Fruit fly (Drosophila melanogaster): Measurements from ENCODE around the gene exex.

exex gene

dm6 chr3L:7914969-7915596 lies 32.9 kb upstream of the exex start, which contains the start of gene Tmem43 (continued):
- TF ChIP-seq Dek (tag; optimal IDR thresholded peaks at IDR 0.05) (no peak), CG11695 (GFP tag; IDR thresholded peaks at IDR 0.05) (no peak), shn (GFP tag; optimal IDR thresholded peaks at IDR 0.05) (no peak), CG10431 (GFP tag; optimal IDR thresholded peaks at IDR 0.05) (no peak), Vsx1 (GFP tag; optimal IDR thresholded peaks at IDR 0.05) (no peak), caup (GFP tag; optimal IDR thresholded peaks at IDR 0.05; ENCODE audit: severe bottlenecking) (no peak), GATAe (GFP tag; conservative IDR thresholded peaks at IDR 0.05) (no peak), HLHmδ (GFP tag; optimal IDR thresholded peaks at IDR 0.05) (no peak), CG16863 (GFP tag; optimal IDR thresholded peaks at IDR 0.05) (no peak), CG17568 (GFP tag; optimal IDR thresholded peaks at IDR 0.05) (no peak), CG12155 (GFP tag; optimal IDR thresholded peaks at IDR 0.05) (no peak), pum (GFP tag; optimal IDR thresholded peaks at IDR 0.05) (no peak), CG3407 (GFP tag; optimal IDR thresholded peaks at IDR 0.05) (no peak), CG17829 (tag; optimal IDR thresholded peaks at IDR 0.05) (no peak), CG4730 (GFP tag; IDR thresholded peaks at IDR 0.05) (no peak), CG9817 (tag; optimal IDR thresholded peaks at IDR 0.05) (no peak), run (tag; optimal IDR thresholded peaks at IDR 0.05) (no peak), CG3163 (GFP tag; optimal IDR thresholded peaks at IDR 0.05) (no peak), NC2α (GFP tag; optimal IDR thresholded peaks at IDR 0.05) (no peak), vfl (GFP tag; optimal IDR thresholded peaks at IDR 0.05) (no peak), CG15479 (GFP tag; optimal IDR thresholded peaks at IDR 0.05) (no peak), Dfd (GFP tag; optimal IDR thresholded peaks at IDR 0.05) (no peak), CG9437 (GFP tag; optimal IDR thresholded peaks at IDR 0.05) (no peak), CG10959 (GFP tag; IDR thresholded peaks at IDR 0.05) (no peak), kni (GFP tag; optimal IDR thresholded peaks at IDR 0.05) (no peak), Opbp (GFP tag; IDR thresholded peaks at IDR 0.05; ENCODE audit: partially characterized antibody) (0 out of 3 replicates have a peak, but pooled peaks have one; percentile 30), CG2116 (GFP tag; optimal IDR thresholded peaks at IDR 0.05) (no peak), Deaf1 (tag; optimal IDR thresholded peaks at IDR 0.05) (no peak), sug (tag; optimal IDR thresholded peaks at IDR 0.05) (no peak), mam (GFP tag; optimal IDR thresholded peaks at IDR 0.05) (no peak), nom (GFP tag; optimal IDR thresholded peaks at IDR 0.05) (no peak), CG15696 (tag; optimal IDR thresholded peaks at IDR 0.05) (no peak), CG5245 (GFP tag; optimal IDR thresholded peaks at IDR 0.05) (no peak), ci (GFP tag; IDR thresholded peaks at IDR 0.05) (no peak), zfh1 (GFP tag; IDR thresholded peaks at IDR 0.05) (no peak), kay (GFP tag; optimal IDR thresholded peaks at IDR 0.05) (no peak), Bteb2 (GFP tag; optimal IDR thresholded peaks at IDR 0.05) (no peak), Myb (GFP tag; optimal IDR thresholded peaks at IDR 0.05) (peak; percentile 63), CG11398 (GFP tag; optimal IDR thresholded peaks at IDR 0.05) (no peak), abd-A (tag; optimal IDR thresholded peaks at IDR 0.05) (no peak), Elba2 (GFP tag; optimal IDR thresholded peaks at IDR 0.05) (no peak), CG13123 (GFP tag; optimal IDR thresholded peaks at IDR 0.05) (no peak), btn (GFP tag; optimal IDR thresholded peaks at IDR 0.05) (no peak), exex (tag; optimal IDR thresholded peaks at IDR 0.05) (no peak), Ets65A (GFP tag) (no peak), salm (tag; optimal IDR thresholded peaks at IDR 0.05) (no peak), CG17912 (GFP tag; optimal IDR thresholded peaks at IDR 0.05) (no peak), ab (GFP tag; optimal IDR thresholded peaks at IDR 0.05) (no peak), dpn (GFP tag; optimal IDR thresholded peaks at IDR 0.05) (no peak), ken (GFP tag; IDR thresholded peaks at IDR 0.05) (no peak), CG2199 (GFP tag; IDR thresholded peaks at IDR 0.05) (no peak)

Data from whole organism, embryonic.